Fruit fly (Drosophila melanogaster): ENCODE results near the gene Fur2.
A peak's percentile ranks its signal among the peaks of the same experiment; 100 is the strongest.

Gene Fur2

DNA sequence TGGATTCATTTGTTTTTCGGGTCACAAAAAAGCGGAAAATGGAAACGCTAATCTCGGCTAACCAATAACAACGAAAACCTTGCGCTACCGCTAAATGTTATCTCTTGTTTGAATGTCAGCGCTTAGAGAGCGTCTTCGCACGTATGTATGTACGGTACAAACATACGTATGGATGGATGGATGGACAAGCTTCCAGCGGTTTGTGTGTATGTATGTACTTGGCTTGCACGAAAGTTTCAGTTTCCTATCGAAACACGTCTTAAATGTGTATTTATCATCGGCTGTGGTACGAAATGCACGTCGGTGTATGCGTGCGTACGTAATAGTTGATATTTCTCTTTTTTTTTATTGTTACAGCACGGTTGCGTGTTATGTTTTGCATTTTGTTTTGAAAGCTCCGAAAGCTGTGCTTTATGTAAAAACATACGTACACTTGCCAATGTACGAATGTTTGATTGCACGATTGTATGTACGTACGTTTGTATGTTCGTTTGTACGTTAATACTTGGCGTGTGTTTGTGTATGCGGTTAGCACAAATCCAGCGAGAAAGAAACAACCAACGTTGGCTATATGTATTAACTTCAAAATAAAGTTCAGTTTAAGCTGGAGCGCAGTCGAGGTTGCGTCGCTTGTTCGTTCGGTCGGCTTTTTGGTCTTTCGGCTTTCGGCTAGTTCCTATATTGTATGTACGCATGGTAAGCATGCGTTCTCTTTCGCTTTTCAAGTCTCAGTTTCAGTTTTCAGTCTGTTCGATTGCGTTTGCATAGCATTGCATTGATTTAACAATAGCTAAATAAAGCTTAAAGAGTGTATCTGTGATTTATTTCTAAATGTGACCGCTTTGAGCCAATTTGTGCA, at the start of gene Fur2:
Gene Fur2, plus strand, starts transcription at position 595 of the 859 bp plus-strand sequence.
- no peak for TF ChIP-seq noc (tag; optimal IDR thresholded peaks at IDR 0.05)

DNA sequence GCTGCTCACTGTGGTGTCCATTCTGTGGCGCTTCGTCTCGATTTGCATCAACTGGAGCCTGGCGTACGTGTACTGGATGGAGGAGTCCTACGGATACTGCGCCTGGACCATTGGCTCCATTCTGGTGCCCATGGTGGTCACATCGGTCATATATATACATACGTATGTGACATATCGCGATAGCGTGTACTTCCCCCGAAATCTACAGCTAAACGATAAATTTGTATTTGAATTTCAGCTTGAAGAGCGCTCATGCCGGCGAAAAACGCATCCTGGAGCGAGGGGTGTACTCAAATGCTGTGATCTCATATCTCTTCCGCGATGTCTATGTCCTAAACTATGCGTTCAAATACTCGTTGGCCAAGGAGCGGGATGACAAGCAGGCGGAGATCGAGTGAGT, 49.4 kb upstream of the Fur2 start:
- no peak for TF ChIP-seq noc (tag; optimal IDR thresholded peaks at IDR 0.05)

DNA sequence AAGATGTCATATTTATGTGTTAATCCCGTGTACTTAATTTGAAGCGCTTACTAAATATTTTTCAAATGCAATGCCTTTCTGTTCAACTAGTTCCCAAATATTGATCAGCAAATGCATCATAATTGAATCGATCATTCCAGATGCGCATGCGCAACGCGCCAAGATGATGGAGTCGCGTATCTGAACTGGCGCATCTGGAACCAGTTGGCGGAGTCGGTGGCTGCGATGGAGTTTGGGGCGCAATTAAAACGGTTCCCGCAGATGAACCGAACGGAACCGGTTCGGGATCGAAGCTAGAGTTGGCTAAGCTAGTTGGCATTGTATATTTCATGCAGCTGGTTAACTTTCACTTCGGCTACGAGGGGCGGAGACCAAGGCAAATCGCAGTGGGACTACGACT, 47.4 kb upstream of the Fur2 start, which contains the start of gene CalpC:
Gene CalpC, plus strand, starts transcription at position 292 of the 400 bp plus-strand sequence.
- no peak for TF ChIP-seq noc (tag; optimal IDR thresholded peaks at IDR 0.05)

DNA sequence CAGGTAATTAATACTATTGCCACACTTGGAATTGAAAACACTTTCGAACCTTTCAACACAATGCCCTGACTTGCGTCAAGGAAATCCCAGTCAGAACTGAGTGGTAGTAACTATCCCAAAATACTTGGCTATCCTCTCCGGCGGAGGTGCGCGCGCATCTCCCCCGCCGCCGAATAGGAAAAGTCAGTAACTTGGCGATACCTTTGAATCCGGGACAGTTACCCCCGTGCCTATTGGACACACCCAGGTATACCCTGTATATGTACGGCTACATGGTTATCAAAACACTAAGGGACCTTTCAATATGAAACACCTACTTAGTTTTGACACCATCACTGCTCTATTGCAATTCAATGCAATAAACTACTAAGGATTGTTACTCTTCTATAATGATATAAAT, 42.2 kb upstream of the Fur2 start, which contains the start of gene CG9919:
Gene CG9919, minus strand, starts transcription at position 101 of the 400 bp plus-strand sequence.
- no peak for TF ChIP-seq noc (tag; optimal IDR thresholded peaks at IDR 0.05)

DNA sequence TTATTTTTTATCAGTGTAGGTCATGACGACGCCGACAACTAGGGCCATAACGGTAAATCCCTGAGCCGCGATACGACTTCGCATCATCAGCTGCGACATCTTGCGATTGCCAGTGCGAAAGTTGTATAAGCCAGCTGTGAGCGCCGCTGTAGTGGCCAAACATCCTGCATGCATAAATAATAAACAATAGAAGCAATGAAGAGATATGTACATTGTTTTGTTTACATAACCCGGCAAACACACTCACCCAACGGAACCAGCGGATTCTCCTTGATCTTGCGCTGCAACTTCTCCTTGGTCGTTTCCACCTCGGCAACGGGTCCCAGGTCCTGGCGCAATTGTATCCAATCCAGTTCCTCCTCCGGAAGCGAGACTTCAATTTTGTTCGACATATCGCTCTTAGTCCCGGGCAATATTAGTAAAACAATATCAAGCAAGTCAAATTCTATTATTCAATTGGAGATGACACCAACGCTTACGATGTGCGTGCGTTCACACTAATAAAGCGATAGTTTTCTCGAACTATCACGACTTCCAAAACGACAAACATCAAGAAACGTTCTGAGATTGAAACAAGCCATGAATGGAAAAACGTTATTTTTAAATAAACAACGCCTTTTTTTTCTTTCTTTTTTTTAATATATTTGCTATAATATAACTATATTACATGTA, 41.2 kb upstream of the Fur2 start:
- TF ChIP-seq noc (tag; optimal IDR thresholded peaks at IDR 0.05): no peak

dm6 chrX:16332615-16333288, 40.1 kb upstream of the Fur2 start:
- TF ChIP-seq noc (tag; optimal IDR thresholded peaks at IDR 0.05): peak; percentile 98

- no peak for TF ChIP-seq noc (tag; optimal IDR thresholded peaks at IDR 0.05)
Measured at dm6 chrX:16333434-16334141, 39.3 kb upstream of the Fur2 start, which contains the start of the genes CG9921 and Dsp1. TSS of gene CG9921 (minus strand) at chrX:16333600. TSS of gene Dsp1 (plus strand) at chrX:16333612.

DNA sequence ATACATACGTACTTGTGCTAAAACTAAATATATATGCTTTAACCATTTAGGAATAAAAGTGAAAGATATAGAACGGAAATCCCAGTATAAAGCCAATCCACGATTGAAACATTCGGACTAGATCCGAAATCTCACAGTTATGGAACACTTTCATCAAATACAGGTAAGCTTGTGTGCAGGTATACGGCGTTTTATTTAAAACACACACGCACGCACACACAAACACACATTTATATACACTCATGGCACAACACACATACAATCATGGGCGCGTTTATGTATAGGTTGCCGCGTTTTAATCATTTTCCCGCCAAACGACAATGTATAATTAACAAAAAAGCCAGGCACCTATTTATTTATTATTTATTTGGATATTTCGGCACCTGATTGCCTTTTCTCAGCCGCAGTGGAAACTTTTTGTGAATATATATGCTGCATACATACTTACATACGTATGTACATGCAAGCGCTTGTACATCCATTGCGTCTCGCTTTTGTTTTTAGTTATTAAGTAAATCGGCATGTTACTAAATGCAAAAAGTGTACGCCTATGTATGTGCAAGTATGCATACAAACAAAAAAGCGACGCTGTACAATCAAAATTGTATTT, 38.5 kb upstream of the Fur2 start:
- no peak for TF ChIP-seq noc (tag; optimal IDR thresholded peaks at IDR 0.05)

dm6 chrX:16335107-16335642, 37.7 kb upstream of the Fur2 start:
- peak; percentile 69 for TF ChIP-seq noc (tag; optimal IDR thresholded peaks at IDR 0.05)

- TF ChIP-seq noc (tag; optimal IDR thresholded peaks at IDR 0.05): no peak
Measured at dm6 chrX:16350062-16350461, 22.8 kb upstream of the Fur2 start, which contains the start of gene sl. TSS of gene sl (plus strand) at chrX:16350315.

dm6 chrX:16358670-16359320, 14.1 kb upstream of the Fur2 start, which contains the start of the genes U2af50 and PIG-Q:
TSS of gene U2af50 (minus strand) at chrX:16359039.
TSS of gene PIG-Q (plus strand) at chrX:16359143.
- no peak for TF ChIP-seq noc (tag; optimal IDR thresholded peaks at IDR 0.05)

- no peak for TF ChIP-seq noc (tag; optimal IDR thresholded peaks at IDR 0.05)
Measured at dm6 chrX:16361306-16361705, 11.6 kb upstream of the Fur2 start, which contains the start of gene nonA. TSS of gene nonA (plus strand) at chrX:16361569.

- TF ChIP-seq noc (tag; optimal IDR thresholded peaks at IDR 0.05): no peak
Measured at dm6 chrX:16368585-16368984, 4.3 kb upstream of the Fur2 start.

- TF ChIP-seq noc (tag; optimal IDR thresholded peaks at IDR 0.05): no peak
Measured at dm6 chrX:16371923-16372322, 963 bp upstream of the Fur2 start.
